Fruit fly (Drosophila melanogaster) whole organism, prepupa: ENCODE measurements around the gene CG12535.

Experiments
- Blimp-1 ChIP-seq: fragments of 200-800 bp; sonication (Bioruptor generic); optimal IDR thresholded peaks from 3 replicates; lab custom pipeline; 2017; ENCODE audit warnings: missing biosample characterization, missing genetic modification characterization, mild to moderate bottlenecking, moderate library complexity, missing genetic modification reagents
- CG11294 ChIP-seq: fragments of 200-800 bp; sonication (Bioruptor generic); IDR thresholded peaks from 2 replicates; pipeline ENCODE4 v1.3.6; 2022; ENCODE audit warnings: missing biosample characterization, missing genetic modification characterization
- CG11762 ChIP-seq: fragments of 200-800 bp; sonication (Bioruptor generic); optimal IDR thresholded peaks from 3 replicates; lab custom pipeline; 2016; ENCODE audit warnings: missing biosample characterization, missing genetic modification characterization; ENCODE audit not compliant: insufficient read depth
- CG11902 ChIP-seq: fragments of 200-800 bp; sonication (Bioruptor generic); optimal IDR thresholded peaks from 3 replicates; lab custom pipeline; 2016; ENCODE audit warnings: missing biosample characterization, missing genetic modification characterization
- CG15336 ChIP-seq: fragments of 200-800 bp; sonication (Bioruptor generic); IDR thresholded peaks from 2 replicates; pipeline ENCODE4 v1.3.6; 2022; ENCODE audit warnings: missing biosample characterization, missing genetic modification characterization
- CG1621 ChIP-seq: fragments of 200-800 bp; sonication (Bioruptor generic); optimal IDR thresholded peaks from 3 replicates; lab custom pipeline; 2018; ENCODE audit warnings: missing biosample characterization, mild to moderate bottlenecking, missing genetic modification characterization
- CG16779 ChIP-seq: fragments of 200-800 bp; sonication (Bioruptor generic); optimal IDR thresholded peaks from 3 replicates; lab custom pipeline; 2017; ENCODE audit warnings: missing biosample characterization, mild to moderate bottlenecking, missing genetic modification characterization
- CG32006 ChIP-seq: fragments of 200-800 bp; sonication (Bioruptor generic); optimal IDR thresholded peaks from 3 replicates; lab custom pipeline; 2017; ENCODE audit warnings: missing biosample characterization, mild to moderate bottlenecking, missing genetic modification characterization
- CG34406 ChIP-seq: fragments of 200-800 bp; sonication (Bioruptor generic); optimal IDR thresholded peaks from 3 replicates; lab custom pipeline; 2016; ENCODE audit warnings: missing biosample characterization, missing genetic modification characterization
- CG3919 ChIP-seq: fragments of 200-800 bp; sonication (Bioruptor generic); optimal IDR thresholded peaks from 3 replicates; lab custom pipeline; 2016; ENCODE audit warnings: missing biosample characterization, missing genetic modification characterization
- CG4318 ChIP-seq: fragments of 200-800 bp; sonication (Bioruptor generic); optimal IDR thresholded peaks from 3 replicates; lab custom pipeline; 2017; ENCODE audit warnings: missing biosample characterization, mild to moderate bottlenecking, missing genetic modification characterization
- CG6163 ChIP-seq: fragments of 200-800 bp; sonication (Bioruptor generic); IDR thresholded peaks from 3 replicates; pipeline ENCODE4 v1.3.6; 2022; ENCODE audit warnings: missing biosample characterization, missing genetic modification characterization
- CG6276 ChIP-seq: fragments of 200-800 bp; sonication (Bioruptor generic); optimal IDR thresholded peaks from 2 replicates; lab custom pipeline; 2017; ENCODE audit warnings: missing biosample characterization, mild to moderate bottlenecking, missing genetic modification characterization
- CG6792 ChIP-seq: fragments of 200-800 bp; sonication (Bioruptor generic); optimal IDR thresholded peaks from 3 replicates; lab custom pipeline; 2016; ENCODE audit warnings: missing biosample characterization, missing genetic modification characterization
- CG6808 ChIP-seq: fragments of 200-800 bp; sonication (Bioruptor generic); optimal IDR thresholded peaks from 3 replicates; lab custom pipeline; 2017; ENCODE audit warnings: missing biosample characterization, missing genetic modification characterization, mild to moderate bottlenecking, moderate library complexity, missing genetic modification reagents
- CG6854 ChIP-seq: fragments of 200-800 bp; sonication (Bioruptor generic); optimal IDR thresholded peaks from 2 replicates; lab custom pipeline; 2017; ENCODE audit warnings: missing biosample characterization, mild to moderate bottlenecking, missing genetic modification characterization
- CG7368 ChIP-seq: fragments of 200-800 bp; sonication (Bioruptor generic); optimal IDR thresholded peaks from 3 replicates; lab custom pipeline; 2016; ENCODE audit warnings: missing biosample characterization, missing genetic modification characterization
- CG8119 ChIP-seq: fragments of 200-800 bp; sonication (Bioruptor generic); IDR thresholded peaks from 3 replicates; pipeline ENCODE4 v1.3.6; 2022; ENCODE audit warnings: missing biosample characterization, missing genetic modification characterization
- CG8632 ChIP-seq: fragments of 200-800 bp; sonication (Bioruptor generic); optimal IDR thresholded peaks from 3 replicates; lab custom pipeline; 2016; ENCODE audit warnings: missing biosample characterization, missing genetic modification characterization
- CG9139 ChIP-seq: fragments of 200-800 bp; sonication (Bioruptor generic); optimal IDR thresholded peaks from 3 replicates; lab custom pipeline; 2017; ENCODE audit warnings: missing biosample characterization, mild to moderate bottlenecking, missing genetic modification characterization
- Eip75B ChIP-seq: fragments of 200-800 bp; sonication (Bioruptor generic); optimal IDR thresholded peaks from 3 replicates; lab custom pipeline; 2016; ENCODE audit warnings: missing biosample characterization, missing genetic modification characterization
- Eip78C ChIP-seq: fragments of 200-800 bp; sonication (Bioruptor generic); peaks from one replicate; lab custom pipeline; 2016; ENCODE audit warnings: missing biosample characterization, missing genetic modification characterization
- Eip93F ChIP-seq: fragments of 200-800 bp; sonication (Bioruptor generic); optimal IDR thresholded peaks from 2 replicates; lab custom pipeline; 2016; ENCODE audit warnings: missing biosample characterization, mild to moderate bottlenecking, missing genetic modification characterization
- Hr38 ChIP-seq: sonication (Bioruptor generic); optimal IDR thresholded peaks from 2 replicates; lab custom pipeline; 2016; ENCODE audit warnings: missing biosample characterization, missing genetic modification characterization
- Hr39 ChIP-seq: fragments of 200-800 bp; sonication (Bioruptor generic); optimal IDR thresholded peaks from 2 replicates; lab custom pipeline; 2016; ENCODE audit warnings: missing biosample characterization, missing genetic modification characterization
- Met ChIP-seq: fragments of 200-800 bp; sonication (Bioruptor generic); optimal IDR thresholded peaks from 3 replicates; lab custom pipeline; 2016; ENCODE audit warnings: missing biosample characterization, missing genetic modification characterization
- Smox ChIP-seq: fragments of 200-800 bp; sonication (Bioruptor generic); optimal IDR thresholded peaks from 3 replicates; lab custom pipeline; 2016; ENCODE audit warnings: missing biosample characterization, missing genetic modification characterization
- Sox102F ChIP-seq: fragments of 200-800 bp; sonication (Bioruptor generic); optimal IDR thresholded peaks from 2 replicates; lab custom pipeline; 2016; ENCODE audit warnings: missing biosample characterization, mild to moderate bottlenecking, missing genetic modification characterization
- Sox14 ChIP-seq: fragments of 200-800 bp; sonication (Bioruptor generic); optimal IDR thresholded peaks from 3 replicates; lab custom pipeline; 2016; ENCODE audit warnings: missing biosample characterization, missing genetic modification characterization
- Sox15 ChIP-seq: fragments of 200-800 bp; sonication (Bioruptor generic); optimal IDR thresholded peaks from 3 replicates; lab custom pipeline; 2016; ENCODE audit warnings: missing biosample characterization, missing genetic modification characterization
- cyc ChIP-seq: fragments of 200-800 bp; sonication (Bioruptor generic); optimal IDR thresholded peaks from 3 replicates; lab custom pipeline; 2016; ENCODE audit warnings: missing biosample characterization, missing genetic modification characterization
- dsx ChIP-seq: fragments of 200-800 bp; optimal IDR thresholded peaks from 3 replicates; lab custom pipeline; 2019; ENCODE audit warnings: missing biosample characterization, mild to moderate bottlenecking, missing genetic modification characterization, moderate library complexity; ENCODE audit not compliant: poor library complexity, severe bottlenecking
- eg ChIP-seq: fragments of 200-800 bp; sonication (Bioruptor generic); IDR thresholded peaks from 3 replicates; pipeline ENCODE4 v1.3.6; 2022; ENCODE audit warnings: missing biosample characterization, missing genetic modification characterization
- esn ChIP-seq: fragments of 200-800 bp; sonication (Bioruptor generic); optimal IDR thresholded peaks from 2 replicates; lab custom pipeline; 2016; ENCODE audit warnings: missing biosample characterization, mild to moderate bottlenecking, missing genetic modification characterization, moderate library complexity
- fd59A ChIP-seq: fragments of 200-800 bp; sonication (Bioruptor generic); optimal IDR thresholded peaks from 2 replicates; lab custom pipeline; 2017; ENCODE audit warnings: missing biosample characterization, mild to moderate bottlenecking, missing genetic modification characterization, missing genetic modification reagents
- fd85E ChIP-seq: fragments of 200-800 bp; sonication (Bioruptor generic); optimal IDR thresholded peaks from 3 replicates; lab custom pipeline; 2016; ENCODE audit warnings: missing biosample characterization, missing genetic modification characterization
- salr ChIP-seq, 2 experiments: fragments of 200-800 bp; sonication (Bioruptor generic); optimal IDR thresholded peaks; 3 replicates each; lab custom pipeline; 2016 to 2018; ENCODE audit warnings: missing biosample characterization in 2 of 2, missing genetic modification characterization in 2 of 2, mild to moderate bottlenecking in 1 of 2
- ss ChIP-seq, 2 experiments: fragments of 200-800 bp; sonication (Bioruptor generic); optimal IDR thresholded peaks; 2 replicates in 1 of 2; 3 replicates in 1 of 2; lab custom pipeline; 2017 to 2018; ENCODE audit warnings: mild to moderate bottlenecking in 2 of 2, missing biosample characterization in 2 of 2, missing genetic modification characterization in 2 of 2, moderate library complexity in 1 of 2
- svp ChIP-seq: fragments of 200-800 bp; sonication (Bioruptor generic); peaks from one replicate; lab custom pipeline; 2016; ENCODE audit warnings: missing biosample characterization, missing genetic modification characterization
- topi ChIP-seq: fragments of 200-800 bp; sonication (Bioruptor generic); optimal IDR thresholded peaks from 3 replicates; lab custom pipeline; 2016; ENCODE audit warnings: missing biosample characterization, missing genetic modification characterization
- vri ChIP-seq: fragments of 200-800 bp; sonication (Bioruptor generic); optimal IDR thresholded peaks from 3 replicates; lab custom pipeline; 2016; ENCODE audit warnings: missing biosample characterization, mild to moderate bottlenecking, missing genetic modification characterization

Gene CG12535

dm6 chrX:3377306-3377932 lies 71.3 kb downstream of the CG12535 start:
- TF ChIP-seq CG34406 (GFP tag; lab: Kevin White, UChicago) (no peak), svp (GFP tag; lab: Kevin White, UChicago) (peak; percentile 9), ss (GFP tag; optimal IDR thresholded peaks at IDR 0.05; lab: Kevin White, UChicago) (peak in 1 of 2 experiments; percentile 1), Eip78C (GFP tag; lab: Kevin White, UChicago) (peak; percentile 47), CG6792 (no peak), CG9139 (GFP tag; lab: Kevin White, UChicago) (peak; percentile 0), CG16779 (tag; lab: Kevin White, UChicago) (peak; percentile 37), Hr39 (GFP tag; lab: Kevin White, UChicago) (no peak)

- TF ChIP-seq CG15336 (GFP tag; lab: Robert Waterston, UW) = peak; percentile 26; the same call in 1 of the 2 replicates
- TF ChIP-seq CG11294 (GFP tag; lab: Robert Waterston, UW) = no peak
- TF ChIP-seq Met (GFP tag; lab: Kevin White, UChicago) = no peak
- peak; percentile 63 for TF ChIP-seq eg (GFP tag; lab: Robert Waterston, UW)
- TF ChIP-seq CG6163 (GFP tag; lab: Robert Waterston, UW) = peak; percentile 47; the same call in 1 of the 3 replicates
- TF ChIP-seq CG3919 = no peak
- TF ChIP-seq, all 60 proteins: peak for 3
Measured at dm6 chrX:3376442-3376841, 72.3 kb downstream of the CG12535 start.

DNA sequence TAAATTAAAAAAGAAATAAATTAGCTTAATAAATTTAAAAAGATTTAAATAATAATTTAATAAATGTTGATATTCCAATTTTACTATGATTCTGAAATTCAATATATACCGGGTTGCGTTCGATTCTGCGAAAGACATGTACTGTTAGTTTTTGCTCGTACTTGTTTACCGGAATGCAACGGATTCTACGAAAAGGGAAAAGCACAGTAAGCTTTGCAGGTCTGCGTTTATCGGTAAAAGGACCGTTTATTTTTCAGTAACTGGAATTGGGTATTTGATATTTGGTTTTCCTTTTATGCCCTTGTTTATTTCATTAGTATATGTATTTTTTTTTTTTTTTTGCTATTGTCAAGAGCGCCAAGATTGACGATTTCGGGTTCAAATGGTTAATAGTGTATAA lies 74.5 kb downstream of the CG12535 start:
- TF ChIP-seq CG6854 (GFP tag; lab: Kevin White, UChicago) (no peak), Hr39 (GFP tag; lab: Kevin White, UChicago) (no peak), Eip75B (GFP tag; lab: Kevin White, UChicago) (no peak), CG6276 (GFP tag; lab: Kevin White, UChicago) (no peak), Eip93F (no peak), CG6808 (no peak), Sox14 (GFP tag; lab: Kevin White, UChicago) (no peak), CG7368 (GFP tag; lab: Kevin White, UChicago) (no peak), CG6792 (no peak), dsx (GFP tag; lab: Kevin White, UChicago) (no peak), CG34406 (GFP tag; lab: Kevin White, UChicago) (no peak), vri (GFP tag; lab: Kevin White, UChicago) (no peak), Smox (GFP tag; lab: Kevin White, UChicago) (no peak), CG11762 (GFP tag; lab: Kevin White, UChicago) (no peak), cyc (GFP tag; lab: Kevin White, UChicago) (no peak), CG1621 (tag; lab: Kevin White, UChicago) (no peak), svp (GFP tag; lab: Kevin White, UChicago) (no peak), Eip78C (GFP tag; lab: Kevin White, UChicago) (no peak), CG8119 (no peak)

DNA sequence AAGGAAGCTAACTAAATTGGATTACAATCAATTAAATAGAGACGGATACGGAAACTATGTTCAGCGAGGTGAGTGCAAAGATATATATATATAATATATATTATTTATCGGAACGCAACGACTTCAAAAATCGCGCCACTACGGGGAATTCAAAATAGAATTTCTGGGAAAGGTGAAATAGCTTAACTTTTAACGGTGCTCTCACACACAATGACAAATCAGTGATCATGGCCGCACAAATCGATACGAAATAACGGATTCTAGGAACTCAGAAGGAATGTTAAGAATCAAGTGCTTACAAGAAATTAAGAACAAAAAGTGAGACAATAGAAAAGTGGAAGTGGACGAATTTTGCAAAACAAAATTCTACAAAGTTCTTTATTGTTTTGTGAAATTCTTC lies 75.1 kb downstream of the CG12535 start:
- TF ChIP-seq CG6808 = no peak

DNA sequence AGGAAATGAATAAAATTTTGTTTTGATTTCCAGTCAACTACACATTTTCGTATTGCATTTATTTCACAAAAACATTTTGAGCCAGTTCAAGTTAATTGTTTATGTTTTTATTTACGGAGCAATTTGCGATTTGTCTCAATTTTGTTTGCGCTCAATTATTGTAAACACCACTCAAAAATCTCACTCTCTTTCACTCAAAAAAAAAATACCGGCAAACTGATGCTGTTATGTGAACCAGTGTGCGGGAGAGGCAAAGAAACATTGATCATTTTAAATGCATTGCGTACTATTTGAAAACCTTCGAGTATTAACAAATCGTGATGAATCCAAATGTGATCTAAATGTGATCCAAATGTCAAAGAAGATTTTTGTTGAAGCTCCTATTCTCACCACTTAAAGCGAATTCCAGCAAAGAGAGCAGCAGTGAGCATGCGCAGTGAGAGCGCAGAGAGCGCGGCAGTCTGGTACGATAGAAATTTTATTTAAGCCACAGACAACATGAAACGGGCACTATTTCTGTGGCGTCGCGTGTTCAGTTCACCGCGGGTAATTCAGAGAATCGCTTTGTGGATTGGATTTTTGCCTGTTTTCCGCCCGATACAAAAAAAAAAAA lies 76.0 kb downstream of the CG12535 start, which contains the start of gene Myc:
TSS of gene Myc (plus strand) at position 504 of the 613 bp plus-strand sequence.
- TF ChIP-seq Smox (GFP tag; lab: Kevin White, UChicago) (no peak), cyc (GFP tag; lab: Kevin White, UChicago) (no peak), CG11902 (GFP tag; lab: Kevin White, UChicago) (no peak), Sox15 (GFP tag; lab: Kevin White, UChicago) (no peak), CG6276 (GFP tag; lab: Kevin White, UChicago) (no peak), CG32006 (GFP tag; lab: Kevin White, UChicago) (no peak), fd85E (GFP tag; lab: Kevin White, UChicago) (no peak), eg (GFP tag; lab: Robert Waterston, UW) (peak; percentile 36; the same call in 1 of the 3 replicates), CG4318 (no peak), salr (GFP tag; optimal IDR thresholded peaks at IDR 0.05; lab: Kevin White, UChicago) (no peak), Hr38 (GFP tag; lab: Kevin White, UChicago) (no peak), CG8632 (GFP tag; lab: Kevin White, UChicago) (no peak), topi (GFP tag; lab: Kevin White, UChicago) (peak; percentile 2), vri (GFP tag; lab: Kevin White, UChicago) (peak; percentile 1), CG7368 (GFP tag; lab: Kevin White, UChicago) (no peak), Sox102F (GFP tag; lab: Kevin White, UChicago) (no peak), CG15336 (GFP tag; lab: Robert Waterston, UW) (0 out of 2 replicates have a peak, but pooled peaks have one; percentile 14), Blimp-1 (GFP tag; lab: Kevin White, UChicago) (no peak), CG11762 (GFP tag; lab: Kevin White, UChicago) (no peak), CG8119 (no peak), fd59A (GFP tag; lab: Kevin White, UChicago) (no peak), esn (GFP tag; lab: Kevin White, UChicago) (no peak)
